Worm (Caenorhabditis elegans): ENCODE data around the gene cky-1.

The cky-1 gene

ce11 chrV:12773222-12773621 lies 36.7 kb downstream of the cky-1 start, which contains the start of gene ZC455.1:
Gene ZC455.1, plus strand, starts transcription at chrV:12773522.
- TF ChIP-seq snpc-3.4 (tag; optimal IDR thresholded peaks at IDR 0.05) (no peak), dox-1 (GFP tag; IDR thresholded peaks at IDR 0.05) (no peak), sdz-38 (tag; optimal IDR thresholded peaks at IDR 0.05) (no peak)

ce11 chrV:12773852-12774251 lies 37.3 kb downstream of the cky-1 start:
- TF ChIP-seq nhr-80 (tag; optimal IDR thresholded peaks at IDR 0.05) (no peak), T07F8.4 (tag; optimal IDR thresholded peaks at IDR 0.05) (no peak), lin-26 (GFP tag; IDR thresholded peaks at IDR 0.05) (no peak), rcor-1 (GFP tag; IDR thresholded peaks at IDR 0.05) (no peak), sdz-38 (tag; optimal IDR thresholded peaks at IDR 0.05) (no peak), repo-1 (tag; optimal IDR thresholded peaks at IDR 0.05) (no peak), dpl-1 (GFP tag; optimal IDR thresholded peaks at IDR 0.05) (no peak), nfya-2 (GFP tag; IDR thresholded peaks at IDR 0.05) (no peak), ztf-26 (tag; optimal IDR thresholded peaks at IDR 0.05) (no peak), ZK185.1 (tag; optimal IDR thresholded peaks at IDR 0.05; ENCODE audit: poor library complexity, severe bottlenecking) (no peak), lsy-27 (tag; optimal IDR thresholded peaks at IDR 0.05; ENCODE audit: borderline replicate concordance, insufficient read depth) (no peak), lag-1 (GFP tag; IDR thresholded peaks at IDR 0.05) (no peak), chd-7 (tag; optimal IDR thresholded peaks at IDR 0.05) (no peak), ztf-18 (tag; optimal IDR thresholded peaks at IDR 0.05) (no peak), lir-1 (GFP tag; conservative IDR thresholded peaks at IDR 0.05) (no peak), Y53G8AR.9 (GFP tag; conservative IDR thresholded peaks at IDR 0.05) (no peak), rec-8 (tag; optimal IDR thresholded peaks at IDR 0.05) (no peak), him-1 (tag; optimal IDR thresholded peaks at IDR 0.05) (no peak), ceh-27 (GFP tag; optimal IDR thresholded peaks at IDR 0.05) (no peak), D2030.7 (GFP tag; IDR thresholded peaks at IDR 0.05) (no peak)

- TF ChIP-seq dpl-1 (GFP tag; optimal IDR thresholded peaks at IDR 0.05): no peak
- TF ChIP-seq xnd-1 (tag; optimal IDR thresholded peaks at IDR 0.05): no peak
- peak; percentile 47 for TF ChIP-seq madf-10 (tag; optimal IDR thresholded peaks at IDR 0.05)
- TF ChIP-seq dpff-1 (tag; optimal IDR thresholded peaks at IDR 0.05): no peak
- TF ChIP-seq tbx-9 (tag; optimal IDR thresholded peaks at IDR 0.05; ENCODE audit: borderline replicate concordance): no peak
- TF ChIP-seq madf-3 (GFP tag; IDR thresholded peaks at IDR 0.05): no peak
- TF ChIP-seq Y79H2A.3 (GFP tag; conservative IDR thresholded peaks at IDR 0.05): peak; percentile 84
- TF ChIP-seq Y53G8AR.9 (GFP tag; conservative IDR thresholded peaks at IDR 0.05): no peak
- peak; percentile 59 for TF ChIP-seq sptf-2 (GFP tag; optimal IDR thresholded peaks at IDR 0.05)
- peak; percentile 65 for TF ChIP-seq snpc-3.4 (tag; optimal IDR thresholded peaks at IDR 0.05)
- peak; percentile 51 for TF ChIP-seq ztf-26 (tag; optimal IDR thresholded peaks at IDR 0.05)
- TF ChIP-seq aptf-2 (GFP tag; conservative IDR thresholded peaks at IDR 0.05): peak; percentile 64; the same call in 1 of the 2 replicates
- peak; percentile 76 for TF ChIP-seq him-1 (tag; optimal IDR thresholded peaks at IDR 0.05)
- TF ChIP-seq lsl-1 (GFP tag; optimal IDR thresholded peaks at IDR 0.05): peak; percentile 37
- TF ChIP-seq ceh-27 (GFP tag; optimal IDR thresholded peaks at IDR 0.05): peak; percentile 75
- TF ChIP-seq snpc-1.3 (tag; optimal IDR thresholded peaks at IDR 0.05; ENCODE audit: insufficient read depth): peak; percentile 69
- no peak for TF ChIP-seq Y53F4B.3 (GFP tag; IDR thresholded peaks at IDR 0.05)
- TF ChIP-seq mes-4 (tag; optimal IDR thresholded peaks at IDR 0.05): peak; percentile 35
- TF ChIP-seq madf-6 (GFP tag; IDR thresholded peaks at IDR 0.05): no peak
- TF ChIP-seq Y67H2A.10 (GFP tag; conservative IDR thresholded peaks at IDR 0.05): no peak
- peak; percentile 74 for TF ChIP-seq ets-4 (GFP tag; optimal IDR thresholded peaks at IDR 0.05)
- peak; percentile 15 for TF ChIP-seq repo-1 (tag; optimal IDR thresholded peaks at IDR 0.05)
- peak; percentile 4 for TF ChIP-seq atf-7 (tag; optimal IDR thresholded peaks at IDR 0.05)
- peak; percentile 71 for TF ChIP-seq T07F8.4 (tag; optimal IDR thresholded peaks at IDR 0.05)
- TF ChIP-seq bed-2 (GFP tag; IDR thresholded peaks at IDR 0.05): no peak
- 0 out of 2 replicates have a peak, but pooled peaks have one; percentile 45 for TF ChIP-seq egrh-3 (GFP tag; IDR thresholded peaks at IDR 0.05)
- peak; percentile 13 for TF ChIP-seq gei-17 (GFP tag; optimal IDR thresholded peaks at IDR 0.05)
- TF ChIP-seq lir-1 (GFP tag; conservative IDR thresholded peaks at IDR 0.05): no peak
- no peak for TF ChIP-seq F22D6.2 (tag; optimal IDR thresholded peaks at IDR 0.05)
- TF ChIP-seq ztf-18 (tag; optimal IDR thresholded peaks at IDR 0.05): peak; percentile 79
- peak; percentile 69 for TF ChIP-seq ZK185.1 (tag; optimal IDR thresholded peaks at IDR 0.05; ENCODE audit: poor library complexity, severe bottlenecking)
- peak; percentile 99 for TF ChIP-seq tbp1 (GFP tag; optimal IDR thresholded peaks at IDR 0.05)
Measured at ce11 chrV:12780248-12780647, 43.7 kb downstream of the cky-1 start.

All from whole organism, young adult.